Fruit fly (Drosophila melanogaster) whole organism, embryonic: ENCODE data around the gene VhaAC39-1.

Source experiments
- Abd-B ChIP-seq: fragments of 200-800 bp; sonication (Bioruptor generic); optimal IDR thresholded peaks from 2 replicates; lab custom pipeline; 2018; ENCODE audit warnings: missing biosample characterization, mild to moderate bottlenecking, missing genetic modification characterization, moderate library complexity
- C15 ChIP-seq: fragments of 200-800 bp; sonication (Bioruptor generic); IDR thresholded peaks from 3 replicates; pipeline ENCODE4 v1.3.6; 2022; ENCODE audit warnings: missing biosample characterization, missing genetic modification characterization
- CG10274 ChIP-seq: fragments of 200-800 bp; sonication (Bioruptor generic); optimal IDR thresholded peaks from 3 replicates; lab custom pipeline; 2017; ENCODE audit warnings: missing biosample characterization, mild to moderate bottlenecking, missing genetic modification characterization
- CG1233 ChIP-seq: fragments of 200-800 bp; sonication (Bioruptor generic); optimal IDR thresholded peaks from 4 replicates; lab custom pipeline; 2018; ENCODE audit warnings: missing biosample characterization, mild to moderate bottlenecking, missing genetic modification characterization
- CG12659 ChIP-seq: fragments of 200-800 bp; sonication (Bioruptor generic); optimal IDR thresholded peaks from 3 replicates; lab custom pipeline; 2017; ENCODE audit warnings: mild to moderate bottlenecking, missing biosample characterization, missing genetic modification reagents, missing genetic modification characterization
- CG12942 ChIP-seq: fragments of 200-800 bp; sonication (Bioruptor generic); optimal IDR thresholded peaks from 3 replicates; lab custom pipeline; 2016; ENCODE audit warnings: missing biosample characterization, missing genetic modification characterization
- CG15479 ChIP-seq: fragments of 200-800 bp; sonication (Bioruptor generic); optimal IDR thresholded peaks from 3 replicates; lab custom pipeline; 2019; ENCODE audit warnings: missing biosample characterization, mild to moderate bottlenecking, missing genetic modification characterization, moderate library complexity
- CG15696 ChIP-seq: fragments of 200-800 bp; sonication (Bioruptor generic); optimal IDR thresholded peaks from 2 replicates; lab custom pipeline; 2019; ENCODE audit warnings: missing biosample characterization, mild to moderate bottlenecking, missing genetic modification characterization, moderate library complexity
- CG1647 ChIP-seq: fragments of 200-800 bp; sonication (Bioruptor generic); optimal IDR thresholded peaks from 3 replicates; lab custom pipeline; 2016; ENCODE audit warnings: missing biosample characterization, missing genetic modification characterization
- CG17186 ChIP-seq: fragments of 200-800 bp; sonication (Bioruptor generic); optimal IDR thresholded peaks from 3 replicates; lab custom pipeline; 2017; ENCODE audit warnings: missing biosample characterization, missing genetic modification reagents, missing genetic modification characterization
- CG17359 ChIP-seq: fragments of 200-800 bp; sonication (Bioruptor generic); optimal IDR thresholded peaks from 3 replicates; lab custom pipeline; 2018; ENCODE audit warnings: missing biosample characterization, mild to moderate bottlenecking, missing genetic modification characterization, moderate library complexity
- CG17385 ChIP-seq: fragments of 200-800 bp; sonication (Bioruptor generic); optimal IDR thresholded peaks from 3 replicates; lab custom pipeline; 2018; ENCODE audit warnings: missing biosample characterization, mild to moderate bottlenecking, missing genetic modification characterization
- CG18599 ChIP-seq: fragments of 200-800 bp; sonication (Bioruptor generic); optimal IDR thresholded peaks from 3 replicates; lab custom pipeline; 2017; ENCODE audit warnings: missing biosample characterization, missing genetic modification characterization, mild to moderate bottlenecking, moderate library complexity, missing genetic modification reagents
- CG2120 ChIP-seq: fragments of 200-800 bp; sonication (Bioruptor generic); optimal IDR thresholded peaks from 3 replicates; lab custom pipeline; 2016; ENCODE audit warnings: missing biosample characterization, missing genetic modification characterization
- CG3065 ChIP-seq: fragments of 200-800 bp; sonication (Bioruptor generic); optimal IDR thresholded peaks from 2 replicates; lab custom pipeline; 2016; ENCODE audit warnings: missing biosample characterization, missing genetic modification characterization
- CG3163 ChIP-seq: fragments of 200-800 bp; sonication (Bioruptor generic); optimal IDR thresholded peaks from 3 replicates; lab custom pipeline; 2016; ENCODE audit warnings: missing biosample characterization, missing genetic modification characterization
- CG4404 ChIP-seq: fragments of 200-800 bp; sonication (Bioruptor generic); IDR thresholded peaks from 2 replicates; pipeline ENCODE4 v1.3.6; 2022; ENCODE audit warnings: missing biosample characterization, missing genetic modification characterization
- CG5180 ChIP-seq: fragments of 200-800 bp; sonication (Bioruptor generic); optimal IDR thresholded peaks from 3 replicates; lab custom pipeline; 2017; ENCODE audit warnings: missing biosample characterization, missing genetic modification characterization, mild to moderate bottlenecking, moderate library complexity, missing genetic modification reagents
- CG7839 ChIP-seq: fragments of 200-800 bp; sonication (Bioruptor generic); optimal IDR thresholded peaks from 3 replicates; lab custom pipeline; 2018; ENCODE audit warnings: missing biosample characterization, mild to moderate bottlenecking, missing genetic modification characterization, moderate library complexity
- CG7928 ChIP-seq: fragments of 200-800 bp; sonication (Bioruptor generic); optimal IDR thresholded peaks from 2 replicates; lab custom pipeline; 2017; ENCODE audit warnings: missing biosample characterization, mild to moderate bottlenecking, missing genetic modification characterization
- CG7987 ChIP-seq: fragments of 200-800 bp; sonication (Bioruptor generic); optimal IDR thresholded peaks from 2 replicates; lab custom pipeline; 2018; ENCODE audit warnings: missing biosample characterization, mild to moderate bottlenecking, missing genetic modification characterization, moderate library complexity
- CG8478 ChIP-seq: fragments of >200 bp; optimal IDR thresholded peaks from 2 replicates; lab custom pipeline; 2018
- CG9817 ChIP-seq: fragments of 200-800 bp; sonication (Bioruptor generic); optimal IDR thresholded peaks from 2 replicates; lab custom pipeline; 2018; ENCODE audit warnings: missing biosample characterization, mild to moderate bottlenecking, missing genetic modification characterization, moderate library complexity
- CG9932 ChIP-seq: fragments of 200-800 bp; sonication (Bioruptor generic); IDR thresholded peaks from 2 replicates; pipeline ENCODE4 v1.3.6; 2022; ENCODE audit warnings: missing biosample characterization, missing genetic modification characterization
- Chrac-16 ChIP-seq: fragments of 200-800 bp; sonication (Bioruptor generic); optimal IDR thresholded peaks from 3 replicates; lab custom pipeline; 2016; ENCODE audit warnings: missing biosample characterization, missing genetic modification characterization
- Dref ChIP-seq: fragments of 200-800 bp; sonication (Bioruptor generic); IDR thresholded peaks from 2 replicates; pipeline ENCODE4 v1.3.6; 2022; ENCODE audit warnings: missing biosample characterization, missing genetic modification characterization
- H15 ChIP-seq: fragments of 200-800 bp; sonication (Bioruptor generic); IDR thresholded peaks from 3 replicates; pipeline ENCODE4 v1.3.6; 2022; ENCODE audit warnings: missing biosample characterization, missing genetic modification characterization
- Jarid2 ChIP-seq: fragments of 200-800 bp; sonication (Bioruptor generic); optimal IDR thresholded peaks from 3 replicates; lab custom pipeline; 2017; ENCODE audit warnings: mild to moderate bottlenecking, missing biosample characterization, missing genetic modification reagents, missing genetic modification characterization
- Lhr ChIP-seq: fragments of 200-800 bp; sonication (Bioruptor generic); optimal IDR thresholded peaks from 3 replicates; lab custom pipeline; 2017; ENCODE audit warnings: mild to moderate bottlenecking, missing biosample characterization, missing genetic modification reagents, missing genetic modification characterization
- Max ChIP-seq: fragments of 200-800 bp; sonication (Bioruptor generic); optimal IDR thresholded peaks from 2 replicates; lab custom pipeline; 2016; ENCODE audit warnings: missing biosample characterization, mild to moderate bottlenecking, missing genetic modification characterization
- Mrtf ChIP-seq: fragments of 200-800 bp; sonication (Bioruptor generic); IDR thresholded peaks from 3 replicates; pipeline ENCODE4 v1.3.6; 2022; ENCODE audit warnings: missing biosample characterization, missing genetic modification characterization
- Optix ChIP-seq: fragments of 200-800 bp; sonication (Bioruptor generic); IDR thresholded peaks from 3 replicates; pipeline ENCODE4 v1.3.6; 2022; ENCODE audit warnings: missing biosample characterization, missing genetic modification characterization
- Sin3A ChIP-seq: fragments of >200 bp; optimal IDR thresholded peaks from 2 replicates; lab custom pipeline; 2018
- Trl ChIP-seq, 3 experiments: fragments of >200 bp in 2 of 3; fragments of 200-800 bp in 1 of 3; sonication (Bioruptor generic) in 1 of 3; optimal IDR thresholded peaks; 2 replicates in 1 of 3; 3 replicates in 2 of 3; lab custom pipeline; 2016 to 2017; ENCODE audit warnings: missing biosample characterization in 1 of 3, missing genetic modification characterization in 1 of 3
- Xbp1 ChIP-seq: fragments of 200-800 bp; sonication (Bioruptor generic); optimal IDR thresholded peaks from 3 replicates; lab custom pipeline; 2016; ENCODE audit warnings: missing biosample characterization, mild to moderate bottlenecking, missing genetic modification characterization
- ac ChIP-seq: fragments of 200-800 bp; sonication (Bioruptor generic); optimal IDR thresholded peaks from 3 replicates; lab custom pipeline; 2017; ENCODE audit warnings: missing biosample characterization, mild to moderate bottlenecking, missing genetic modification characterization
- aop ChIP-seq: fragments of 200-800 bp; sonication (Bioruptor generic); IDR thresholded peaks from 2 replicates; pipeline ENCODE4 v1.3.6; 2022; ENCODE audit warnings: missing biosample characterization, missing genetic modification characterization
- ara ChIP-seq: fragments of 200-800 bp; sonication (Bioruptor generic); IDR thresholded peaks from 2 replicates; pipeline ENCODE4 v1.3.6; 2022; ENCODE audit warnings: missing biosample characterization, missing genetic modification characterization
- az2 ChIP-seq: fragments of 200-800 bp; sonication (Bioruptor generic); optimal IDR thresholded peaks from 3 replicates; lab custom pipeline; 2016; ENCODE audit warnings: missing biosample characterization, missing genetic modification characterization
- bcd ChIP-seq: fragments of 200-800 bp; sonication (Bioruptor generic); optimal IDR thresholded peaks from 2 replicates; lab custom pipeline; 2017; ENCODE audit warnings: missing biosample characterization, mild to moderate bottlenecking, missing genetic modification characterization
- gfzf ChIP-seq: fragments of 200-800 bp; sonication (Bioruptor generic); optimal IDR thresholded peaks from 2 replicates; lab custom pipeline; 2016; ENCODE audit warnings: missing biosample characterization, mild to moderate bottlenecking, missing genetic modification characterization, moderate library complexity
- grau ChIP-seq: fragments of 200-800 bp; optimal IDR thresholded peaks from 3 replicates; lab custom pipeline; 2019; ENCODE audit warnings: missing biosample characterization, mild to moderate bottlenecking, missing genetic modification characterization, moderate library complexity
- ham ChIP-seq: fragments of 200-800 bp; sonication (Bioruptor generic); IDR thresholded peaks from 2 replicates; pipeline ENCODE4 v1.3.6; 2022; ENCODE audit warnings: missing biosample characterization, missing genetic modification characterization
- hkb ChIP-seq, 2 experiments: fragments of 200-800 bp in 1 of 2; fragments of >200 bp in 1 of 2; sonication (Bioruptor generic) in 1 of 2; IDR thresholded peaks in 1 of 2; optimal IDR thresholded peaks in 1 of 2; 2 replicates each; pipeline versions ENCODE4 v1.3.6 to Lab custom; 2017 to 2022; ENCODE audit warnings: missing biosample characterization in 1 of 2, missing genetic modification characterization in 1 of 2
- lilli ChIP-seq: fragments of 200-800 bp; sonication (Bioruptor generic); optimal IDR thresholded peaks from 3 replicates; lab custom pipeline; 2016; ENCODE audit warnings: missing biosample characterization, missing genetic modification characterization
- lov ChIP-seq, 2 experiments: fragments of 200-800 bp in 1 of 2; fragments of >200 bp in 1 of 2; sonication (Bioruptor generic) in 1 of 2; IDR thresholded peaks in 1 of 2; optimal IDR thresholded peaks in 1 of 2; 2 replicates in 1 of 2; 3 replicates in 1 of 2; pipeline versions ENCODE4 v1.3.6 to Lab custom; 2017 to 2022; ENCODE audit warnings: missing biosample characterization in 1 of 2, missing genetic modification characterization in 1 of 2
- nerfin-2 ChIP-seq: fragments of 200-800 bp; sonication (Bioruptor generic); IDR thresholded peaks from 2 replicates; pipeline ENCODE4 v1.3.6; 2022; ENCODE audit warnings: missing biosample characterization, missing genetic modification characterization; ENCODE audit not compliant: partially characterized antibody
- pho ChIP-seq: fragments of 200-800 bp; sonication (Bioruptor generic); optimal IDR thresholded peaks from 2 replicates; lab custom pipeline; 2016; ENCODE audit warnings: missing biosample characterization, missing genetic modification characterization
- phol ChIP-seq: fragments of 200-800 bp; sonication (Bioruptor generic); optimal IDR thresholded peaks from 3 replicates; lab custom pipeline; 2018; ENCODE audit warnings: missing biosample characterization, mild to moderate bottlenecking, missing genetic modification characterization, moderate library complexity
- tx ChIP-seq: fragments of 200-800 bp; sonication (Bioruptor generic); optimal IDR thresholded peaks from 2 replicates; lab custom pipeline; 2016; ENCODE audit warnings: missing biosample characterization, missing genetic modification characterization
- vfl ChIP-seq: fragments of 200-800 bp; sonication (Bioruptor generic); optimal IDR thresholded peaks from 2 replicates; lab custom pipeline; 2016; ENCODE audit warnings: missing biosample characterization, missing genetic modification characterization

The VhaAC39-1 gene

DNA sequence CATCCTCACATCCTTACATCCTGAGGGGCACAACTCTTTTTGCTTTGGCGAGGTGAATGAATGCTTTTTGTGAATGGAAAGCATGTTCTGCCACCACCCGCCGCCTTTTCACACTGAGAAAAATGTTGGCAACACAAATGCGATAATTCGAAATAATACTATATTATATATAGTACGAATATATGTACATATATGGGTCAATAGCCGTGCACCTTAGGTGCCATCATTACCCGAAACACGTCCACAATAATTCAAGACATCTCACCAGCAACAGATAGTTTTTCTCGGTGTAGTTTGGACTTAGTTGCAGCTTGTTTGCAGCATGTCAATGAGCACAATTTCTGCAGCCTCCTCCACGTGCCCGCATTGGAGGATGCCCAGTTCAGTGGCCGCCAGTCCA, 51.1 kb downstream of the VhaAC39-1 start (continued):
- TF ChIP-seq az2 = peak; percentile 33
- TF ChIP-seq CG15696 (tag; lab: Kevin White, UChicago) = no peak
- TF ChIP-seq ham (GFP tag; lab: Robert Waterston, UW) = no peak
- TF ChIP-seq Trl (optimal IDR thresholded peaks at IDR 0.05; lab: Kevin White, UChicago) = no peak
- no peak for TF ChIP-seq Trl (GFP tag; optimal IDR thresholded peaks at IDR 0.05; lab: Kevin White, UChicago)
- no peak; the same call in 1 of the 2 replicates for TF ChIP-seq CG9932 (GFP tag; lab: Robert Waterston, UW)
- TF ChIP-seq Mrtf (GFP tag; lab: Robert Waterston, UW) = no peak
- TF ChIP-seq CG1647 = no peak
- no peak for TF ChIP-seq C15 (GFP tag; lab: Robert Waterston, UW)
- peak; percentile 27 for TF ChIP-seq Xbp1 (GFP tag; lab: Kevin White, UChicago)
- TF ChIP-seq CG15479 (GFP tag; lab: Kevin White, UChicago) = no peak
- no peak for TF ChIP-seq CG3065
- TF ChIP-seq Sin3A = no peak
- no peak for TF ChIP-seq CG7928 (GFP tag; lab: Kevin White, UChicago)
- TF ChIP-seq nerfin-2 (GFP tag; lab: Robert Waterston, UW) = no peak
- TF ChIP-seq CG9817 (tag; lab: Kevin White, UChicago) = peak; percentile 2
- TF ChIP-seq H15 (GFP tag; lab: Robert Waterston, UW) = no peak
- TF ChIP-seq Max (GFP tag; lab: Kevin White, UChicago) = no peak
- no peak for TF ChIP-seq CG17186 (GFP tag; lab: Kevin White, UChicago)
- no peak for TF ChIP-seq CG1233
- no peak for TF ChIP-seq gfzf (GFP tag; lab: Kevin White, UChicago)
- no peak for TF ChIP-seq CG2120 (GFP tag; lab: Kevin White, UChicago)
- TF ChIP-seq tx (GFP tag; lab: Kevin White, UChicago) = no peak
- TF ChIP-seq Optix = no peak
- peak; percentile 7 for TF ChIP-seq CG5180 (GFP tag; lab: Kevin White, UChicago)
- TF ChIP-seq CG8478 (lab: Kevin White, UChicago) = no peak
- no peak for TF ChIP-seq CG7987 (GFP tag; lab: Kevin White, UChicago)
- TF ChIP-seq CG18599 = peak; percentile 3
- no peak for TF ChIP-seq aop (GFP tag; lab: Robert Waterston, UW)
- no peak for TF ChIP-seq Abd-B (GFP tag; lab: Kevin White, UChicago)
- TF ChIP-seq Lhr (GFP tag; lab: Kevin White, UChicago) = no peak
- peak; percentile 45 for TF ChIP-seq CG7839 (tag; lab: Kevin White, UChicago)
- peak; percentile 8 for TF ChIP-seq CG12659 (GFP tag; lab: Kevin White, UChicago)
- TF ChIP-seq CG12942 (GFP tag; lab: Kevin White, UChicago) = no peak
- no peak for TF ChIP-seq Chrac-16 (GFP tag; lab: Kevin White, UChicago)
- TF ChIP-seq CG17385 (GFP tag; lab: Kevin White, UChicago) = no peak
- TF ChIP-seq phol (tag; lab: Kevin White, UChicago) = peak; percentile 42
- peak; percentile 30 for TF ChIP-seq CG17359 (tag; lab: Kevin White, UChicago)
- TF ChIP-seq pho (GFP tag; lab: Kevin White, UChicago) = no peak
- no peak for TF ChIP-seq vfl (GFP tag; lab: Kevin White, UChicago)
- TF ChIP-seq lilli (GFP tag; lab: Kevin White, UChicago) = no peak
- no peak for TF ChIP-seq CG10274 (GFP tag; lab: Kevin White, UChicago)
- TF ChIP-seq ac (GFP tag; lab: Kevin White, UChicago) = no peak
- no peak for TF ChIP-seq hkb (optimal IDR thresholded peaks at IDR 0.05; lab: Kevin White, UChicago)
- peak; percentile 52; the same call in 1 of the 2 replicates for TF ChIP-seq hkb (GFP tag; IDR thresholded peaks at IDR 0.05; lab: Robert Waterston, UW)
- TF ChIP-seq Jarid2 = no peak
- TF ChIP-seq ara = no peak
- no peak for TF ChIP-seq Dref (GFP tag; lab: Robert Waterston, UW)
- TF ChIP-seq lov (optimal IDR thresholded peaks at IDR 0.05; lab: Kevin White, UChicago) = no peak
- TF ChIP-seq lov (GFP tag; IDR thresholded peaks at IDR 0.05; lab: Robert Waterston, UW) = no peak
- TF ChIP-seq CG3163 (GFP tag; lab: Kevin White, UChicago) = no peak
- peak; percentile 17 for TF ChIP-seq bcd
- peak; percentile 37 for TF ChIP-seq grau (tag; lab: Kevin White, UChicago)
- TF ChIP-seq CG4404 = no peak
